Worm (Caenorhabditis elegans) whole organism, L4 larva: ENCODE results near the gene C27F2.10.

Experiments
- F26F4.8 ChIP-seq: fragments of 200-800 bp; sonication (Bioruptor generic); conservative IDR thresholded peaks from 2 replicates; pipeline ENCODE4 v1.3.6; 2022; ENCODE audit warnings: missing genetic modification characterization, missing compliant biosample characterization
- F37D6.2 ChIP-seq: sonication (generic microtip); optimal IDR thresholded peaks from 2 replicates; lab custom pipeline; 2016; ENCODE audit warnings: mild to moderate bottlenecking, missing genetic modification characterization, missing compliant biosample characterization
- F44E2.7 ChIP-seq: fragments of 200-800 bp; sonication (Bioruptor generic); IDR thresholded peaks from 2 replicates; pipeline ENCODE4 v2.1.2; 2022; ENCODE audit warnings: missing genetic modification characterization, missing compliant biosample characterization
- F49E8.2 ChIP-seq: sonication (generic microtip); optimal IDR thresholded peaks from 2 replicates; lab custom pipeline; 2016; ENCODE audit warnings: missing compliant biosample characterization, mild to moderate bottlenecking, missing genetic modification characterization, borderline replicate concordance
- T20F7.1 ChIP-seq: fragments of 200-800 bp; sonication (Bioruptor generic); optimal IDR thresholded peaks from 2 replicates; lab custom pipeline; 2018; ENCODE audit warnings: mild to moderate bottlenecking, missing genetic modification characterization, missing compliant biosample characterization
- T26A8.4 ChIP-seq: fragments of 200-800 bp; sonication (Bioruptor generic); IDR thresholded peaks from 2 replicates; pipeline ENCODE4 v1.3.6; 2022; ENCODE audit warnings: missing genetic modification characterization, missing compliant biosample characterization
- Y105C5A.15 ChIP-seq: fragments of 200-800 bp; sonication (Bioruptor generic); IDR thresholded peaks from 2 replicates; pipeline ENCODE4 v1.3.6; 2022; ENCODE audit warnings: missing genetic modification characterization, missing compliant biosample characterization
- aha-1 ChIP-seq: fragments of 150-350 bp; peaks from one replicate; lab custom pipeline; 2014; ENCODE audit warnings: missing biosample characterization, missing genetic modification characterization
- ama-1 ChIP-seq: fragments of 150-350 bp; optimal IDR thresholded peaks from 2 replicates; lab custom pipeline; 2014; ENCODE audit warnings: inconsistent platforms, mixed read lengths
- arid-1 ChIP-seq: fragments of 200-800 bp; sonication (Bioruptor generic); conservative IDR thresholded peaks from 2 replicates; pipeline ENCODE4 v1.3.6; 2022; ENCODE audit warnings: missing genetic modification reagents, missing genetic modification characterization, missing compliant biosample characterization
- ceh-62 ChIP-seq: sonication (generic microtip); optimal IDR thresholded peaks from 2 replicates; lab custom pipeline; 2017; ENCODE audit warnings: missing biosample characterization, missing genetic modification characterization
- ceh-82 ChIP-seq: sonication (generic microtip); optimal IDR thresholded peaks from 2 replicates; lab custom pipeline; 2017; ENCODE audit warnings: missing biosample characterization, missing genetic modification characterization
- ces-1 ChIP-seq: fragments of 150-350 bp; sonication (generic microtip); optimal IDR thresholded peaks from 4 replicates; lab custom pipeline; 2014; ENCODE audit warnings: missing biosample characterization, missing genetic modification reagents, missing genetic modification characterization
- daf-12 ChIP-seq: fragments of 150-350 bp; optimal IDR thresholded peaks from 2 replicates; lab custom pipeline; 2014; ENCODE audit warnings: missing biosample characterization, missing genetic modification reagents, missing genetic modification characterization
- daf-8 ChIP-seq: fragments of 200-800 bp; sonication (Bioruptor generic); IDR thresholded peaks from 2 replicates; pipeline ENCODE4 v1.3.6; 2022; ENCODE audit warnings: missing genetic modification characterization, missing compliant biosample characterization
- dmd-6 ChIP-seq: fragments of 200-800 bp; sonication (Bioruptor generic); IDR thresholded peaks from 2 replicates; pipeline ENCODE4 v1.3.6; 2022; ENCODE audit warnings: missing genetic modification reagents, missing genetic modification characterization, missing compliant biosample characterization
- dmd-9 ChIP-seq: fragments of 200-800 bp; sonication (Bioruptor generic); IDR thresholded peaks from 2 replicates; pipeline ENCODE4 v1.3.6; 2022; ENCODE audit warnings: missing genetic modification reagents, missing genetic modification characterization, missing compliant biosample characterization
- dpl-1 ChIP-seq: fragments of 150-350 bp; optimal IDR thresholded peaks from 2 replicates; lab custom pipeline; 2014; ENCODE audit warnings: missing biosample characterization, missing genetic modification reagents, missing genetic modification characterization
- duxl-1 ChIP-seq: sonication (generic microtip); optimal IDR thresholded peaks from 2 replicates; lab custom pipeline; 2016; ENCODE audit warnings: mild to moderate bottlenecking, missing genetic modification characterization, moderate library complexity, missing compliant biosample characterization; ENCODE audit not compliant: poor library complexity
- egl-43 ChIP-seq: fragments of 200-800 bp; sonication (Bioruptor generic); IDR thresholded peaks from 2 replicates; pipeline ENCODE4 v1.3.6; 2022; ENCODE audit warnings: missing genetic modification reagents, missing genetic modification characterization, missing compliant biosample characterization
- fkh-10 ChIP-seq: fragments of 150-350 bp; optimal IDR thresholded peaks from 2 replicates; lab custom pipeline; 2014; ENCODE audit warnings: missing biosample characterization, missing genetic modification reagents, missing genetic modification characterization
- fos-1 ChIP-seq: fragments of 150-350 bp; optimal IDR thresholded peaks from 2 replicates; lab custom pipeline; 2014; ENCODE audit warnings: missing biosample characterization, missing genetic modification characterization
- hif-1 ChIP-seq, 2 experiments: sonication (generic microtip); optimal IDR thresholded peaks; 2 replicates each; lab custom pipeline; 2016 to 2017; ENCODE audit warnings: missing compliant biosample characterization in 2 of 2, missing genetic modification characterization in 2 of 2, missing genetic modification reagents in 2 of 2, missing genotype in 2 of 2, mild to moderate bottlenecking in 1 of 2
- hlh-11 ChIP-seq: fragments of 200-800 bp; sonication (Bioruptor generic); optimal IDR thresholded peaks from 2 replicates; lab custom pipeline; 2018; ENCODE audit warnings: mild to moderate bottlenecking, missing genetic modification characterization, missing compliant biosample characterization
- hmg-1.1 ChIP-seq: fragments of 200-800 bp; sonication (Bioruptor generic); IDR thresholded peaks from 2 replicates; pipeline ENCODE4 v1.3.6; 2022; ENCODE audit warnings: missing genetic modification reagents, missing genetic modification characterization, missing compliant biosample characterization
- jun-1 ChIP-seq: fragments of 150-350 bp; optimal IDR thresholded peaks from 2 replicates; lab custom pipeline; 2014; ENCODE audit warnings: missing biosample characterization, missing genetic modification reagents, missing genetic modification characterization
- lim-7 ChIP-seq: fragments of 200-800 bp; sonication (Bioruptor generic); IDR thresholded peaks from 2 replicates; pipeline ENCODE4 v1.3.6; 2022; ENCODE audit warnings: missing genetic modification characterization, missing compliant biosample characterization
- lin-1 ChIP-seq: fragments of 200-800 bp; sonication (Bioruptor generic); IDR thresholded peaks from 2 replicates; pipeline ENCODE4 v1.3.6; 2022; ENCODE audit warnings: missing genetic modification reagents, missing genetic modification characterization, missing compliant biosample characterization
- lin-13 ChIP-seq: fragments of 150-350 bp; optimal IDR thresholded peaks from 2 replicates; lab custom pipeline; 2014; ENCODE audit warnings: missing biosample characterization, missing genetic modification reagents, missing genetic modification characterization
- lin-15B ChIP-seq: fragments of 150-350 bp; sonication (generic microtip); optimal IDR thresholded peaks from 3 replicates; lab custom pipeline; 2014; ENCODE audit warnings: missing biosample characterization, missing genetic modification characterization
- lin-29 ChIP-seq: fragments of 200-800 bp; sonication (Bioruptor generic); IDR thresholded peaks from 2 replicates; pipeline ENCODE4 v1.3.6; 2022; ENCODE audit warnings: missing genetic modification reagents, missing genetic modification characterization, missing compliant biosample characterization
- lin-39 ChIP-seq: fragments of 150-350 bp; optimal IDR thresholded peaks from 2 replicates; lab custom pipeline; 2014; ENCODE audit warnings: missing biosample characterization, missing genetic modification reagents, missing genetic modification characterization
- mdt-29 ChIP-seq: fragments of 200-800 bp; sonication (Bioruptor generic); IDR thresholded peaks from 2 replicates; pipeline ENCODE4 v1.3.6; 2022; ENCODE audit warnings: missing genetic modification reagents, missing genetic modification characterization, missing compliant biosample characterization
- mes-2 ChIP-seq: sonication (generic microtip); optimal IDR thresholded peaks from 2 replicates; lab custom pipeline; 2016; ENCODE audit warnings: missing genotype, mild to moderate bottlenecking, missing genetic modification characterization, missing compliant biosample characterization; ENCODE audit not compliant: poor library complexity, severe bottlenecking
- mxl-2 ChIP-seq: fragments of 200-800 bp; sonication (Bioruptor generic); conservative IDR thresholded peaks from 2 replicates; pipeline ENCODE4 v1.3.6; 2022; ENCODE audit warnings: missing genetic modification reagents, missing genetic modification characterization, missing compliant biosample characterization
- nhr-10 ChIP-seq: fragments of 150-350 bp; optimal IDR thresholded peaks from 2 replicates; lab custom pipeline; 2014; ENCODE audit warnings: missing biosample characterization, missing genetic modification characterization
- nhr-102 ChIP-seq: sonication (generic microtip); optimal IDR thresholded peaks from 2 replicates; lab custom pipeline; 2016; ENCODE audit warnings: mild to moderate bottlenecking, missing genetic modification characterization, moderate library complexity, missing compliant biosample characterization
- nhr-237 ChIP-seq: sonication (generic microtip); optimal IDR thresholded peaks from 2 replicates; lab custom pipeline; 2017; ENCODE audit warnings: missing biosample characterization, missing genetic modification characterization
- nhr-25 ChIP-seq: sonication (generic microtip); optimal IDR thresholded peaks from 2 replicates; lab custom pipeline; 2017; ENCODE audit warnings: missing genetic modification characterization, mild to moderate bottlenecking, missing compliant biosample characterization, antibody characterized with exemption, moderate library complexity, borderline replicate concordance; ENCODE audit not compliant: insufficient read depth
- nhr-28 ChIP-seq: fragments of 150-350 bp; optimal IDR thresholded peaks from 2 replicates; lab custom pipeline; 2014; ENCODE audit warnings: missing biosample characterization, missing genetic modification characterization
- nhr-41 ChIP-seq: fragments of 200-800 bp; sonication (Bioruptor generic); IDR thresholded peaks from 2 replicates; pipeline ENCODE4 v1.3.6; 2022; ENCODE audit warnings: missing genetic modification reagents, missing genetic modification characterization, missing compliant biosample characterization
- nhr-76 ChIP-seq: fragments of 150-350 bp; optimal IDR thresholded peaks from 2 replicates; lab custom pipeline; 2014; ENCODE audit warnings: missing biosample characterization, missing genetic modification characterization
- rbr-2 ChIP-seq: sonication (generic microtip); optimal IDR thresholded peaks from 2 replicates; lab custom pipeline; 2016; ENCODE audit warnings: missing genotype, missing genetic modification characterization, missing compliant biosample characterization
- set-16 ChIP-seq: fragments of 200-800 bp; sonication (Bioruptor generic); IDR thresholded peaks from 2 replicates; pipeline ENCODE4 v1.3.6; 2022; ENCODE audit warnings: missing genetic modification reagents, missing genetic modification characterization, missing compliant biosample characterization
- snpc-1.2 ChIP-seq: fragments of 200-800 bp; sonication (Bioruptor generic); IDR thresholded peaks from 2 replicates; pipeline ENCODE4 v1.3.6; 2022; ENCODE audit warnings: missing genetic modification reagents, missing genetic modification characterization, missing compliant biosample characterization
- spr-1 ChIP-seq: sonication (generic microtip); optimal IDR thresholded peaks from 2 replicates; lab custom pipeline; 2016; ENCODE audit warnings: mild to moderate bottlenecking, missing genetic modification characterization, missing compliant biosample characterization
- unc-39 ChIP-seq: sonication (generic microtip); optimal IDR thresholded peaks from 2 replicates; lab custom pipeline; 2017; ENCODE audit warnings: missing biosample characterization, missing genetic modification characterization
- zag-1 ChIP-seq: fragments of 150-350 bp; optimal IDR thresholded peaks from 2 replicates; lab custom pipeline; 2014; ENCODE audit warnings: missing biosample characterization, missing genetic modification characterization
- zfp-2 ChIP-seq: sonication (generic microtip); optimal IDR thresholded peaks from 2 replicates; lab custom pipeline; 2016; ENCODE audit warnings: mild to moderate bottlenecking, missing genetic modification characterization, missing compliant biosample characterization
- zfp-3 ChIP-seq: fragments of 200-800 bp; sonication (Bioruptor generic); conservative IDR thresholded peaks from 2 replicates; pipeline ENCODE4 v1.3.6; 2022; ENCODE audit warnings: missing genetic modification reagents, missing genetic modification characterization, missing compliant biosample characterization
- ztf-11 ChIP-seq: fragments of 150-350 bp; optimal IDR thresholded peaks from 2 replicates; lab custom pipeline; 2014; ENCODE audit warnings: missing biosample characterization, missing genetic modification characterization
- ztf-7 ChIP-seq: fragments of 150-350 bp; optimal IDR thresholded peaks from 2 replicates; lab custom pipeline; 2014; ENCODE audit warnings: missing biosample characterization, missing genetic modification characterization

The C27F2.10 gene

ce11 chrIII:5013915-5014346, 27.2 kb upstream of the C27F2.10 start (continued):
- TF ChIP-seq nhr-41 = no peak
- TF ChIP-seq zfp-2 (tag; lab: Kevin White, UChicago) = no peak
- TF ChIP-seq dpl-1 (GFP tag; lab: Kevin White, UChicago) = peak; percentile 56
- TF ChIP-seq aha-1 (tag; lab: Kevin White, UChicago) = peak; percentile 98
- no peak for TF ChIP-seq lin-29 (GFP tag; lab: Robert Waterston, UW)
- TF ChIP-seq fkh-10 (GFP tag; lab: Kevin White, UChicago) = peak; percentile 70
- no peak; the same call in none of the 2 replicates for TF ChIP-seq egl-43 (GFP tag; lab: Robert Waterston, UW)
- TF ChIP-seq zag-1 (tag; lab: Kevin White, UChicago) = no peak
- no peak for TF ChIP-seq ceh-62 (tag; lab: Kevin White, UChicago)
- TF ChIP-seq hif-1 (tag; optimal IDR thresholded peaks at IDR 0.05; lab: Kevin White, UChicago) = peak in 1 of 2 experiments; percentile 73
- TF ChIP-seq nhr-102 (tag; lab: Kevin White, UChicago) = peak; percentile 48
- peak; percentile 90 for TF ChIP-seq rbr-2
- no peak for TF ChIP-seq F44E2.7
- TF ChIP-seq lim-7 (GFP tag; lab: Robert Waterston, UW) = 0 out of 2 replicates have a peak, but pooled peaks have one; percentile 35
- TF ChIP-seq snpc-1.2 (GFP tag; lab: Robert Waterston, UW) = no peak
- peak; percentile 85 for TF ChIP-seq F37D6.2 (tag; lab: Kevin White, UChicago)
- TF ChIP-seq dmd-9 (GFP tag; lab: Robert Waterston, UW) = no peak
- TF ChIP-seq lin-1 (GFP tag; lab: Robert Waterston, UW) = peak; percentile 32; the same call in 1 of the 2 replicates
- TF ChIP-seq nhr-76 = no peak
- TF ChIP-seq ces-1 = peak; percentile 71
- TF ChIP-seq nhr-28 (tag; lab: Kevin White, UChicago) = peak; percentile 62
- peak; percentile 63 for TF ChIP-seq lin-13
- no peak for TF ChIP-seq jun-1
- TF ChIP-seq ama-1 (lab: Kevin White, UChicago) = no peak
- TF ChIP-seq mxl-2 (GFP tag; lab: Robert Waterston, UW) = no peak
- TF ChIP-seq arid-1 (GFP tag; lab: Robert Waterston, UW) = 0 out of 2 replicates have a peak, but pooled peaks have one; percentile 15
- no peak for TF ChIP-seq unc-39
- TF ChIP-seq lin-15B (tag; lab: Kevin White, UChicago) = no peak
- peak; percentile 69 for TF ChIP-seq nhr-10 (tag; lab: Kevin White, UChicago)
- TF ChIP-seq ceh-82 (tag; lab: Kevin White, UChicago) = no peak
- TF ChIP-seq ztf-7 = peak; percentile 79
- TF ChIP-seq ztf-11 (tag; lab: Kevin White, UChicago) = no peak
- peak; percentile 62 for TF ChIP-seq nhr-25 (tag; lab: Kevin White, UChicago)
- peak; percentile 77 for TF ChIP-seq set-16 (GFP tag; lab: Robert Waterston, UW)
- TF ChIP-seq daf-12 (tag; lab: Kevin White, UChicago) = no peak
- peak; percentile 64 for TF ChIP-seq dmd-6 (GFP tag; lab: Robert Waterston, UW)
- TF ChIP-seq nhr-237 = no peak
- TF ChIP-seq spr-1 (tag; lab: Kevin White, UChicago) = peak; percentile 54
- TF ChIP-seq zfp-3 (GFP tag; lab: Robert Waterston, UW) = no peak
- peak; percentile 93 for TF ChIP-seq hmg-1.1 (GFP tag; lab: Robert Waterston, UW)
- no peak for TF ChIP-seq daf-8 (GFP tag; lab: Robert Waterston, UW)
- TF ChIP-seq mdt-29 (GFP tag; lab: Robert Waterston, UW) = no peak
- no peak for TF ChIP-seq lin-39 (tag; lab: Kevin White, UChicago)
- TF ChIP-seq duxl-1 (tag; lab: Kevin White, UChicago) = no peak
- TF ChIP-seq Y105C5A.15 (GFP tag; lab: Robert Waterston, UW) = no peak
- TF ChIP-seq fos-1 (tag; lab: Kevin White, UChicago) = no peak
- no peak for TF ChIP-seq F49E8.2 (tag; lab: Kevin White, UChicago)
- TF ChIP-seq mes-2 (tag; lab: Kevin White, UChicago) = peak; percentile 75
- TF ChIP-seq hlh-11 (tag; lab: Kevin White, UChicago) = peak; percentile 94
- peak; percentile 72 for TF ChIP-seq T20F7.1
- no peak for TF ChIP-seq F26F4.8 (GFP tag; lab: Robert Waterston, UW)
- peak; percentile 75 for TF ChIP-seq T26A8.4
